Worm (Caenorhabditis elegans) whole organism, L3 larva: ENCODE results near the gene pqn-15.

Experiments used
- ceh-82 ChIP-seq: fragments of 150-350 bp; optimal IDR thresholded peaks from 2 replicates; lab custom pipeline; 2014; ENCODE audit warnings: missing biosample characterization, missing genetic modification characterization
- elt-1 ChIP-seq: fragments of 150-350 bp; optimal IDR thresholded peaks from 2 replicates; lab custom pipeline; 2014; ENCODE audit warnings: missing biosample characterization, missing genetic modification characterization
- nfya-1 ChIP-seq: sonication (generic microtip); optimal IDR thresholded peaks from 2 replicates; lab custom pipeline; 2017; ENCODE audit warnings: missing genetic modification characterization, mild to moderate bottlenecking, missing compliant biosample characterization, antibody characterized with exemption, moderate library complexity; ENCODE audit not compliant: insufficient read depth
- nhr-12 ChIP-seq: fragments of 150-350 bp; optimal IDR thresholded peaks from 2 replicates; lab custom pipeline; 2014; ENCODE audit warnings: missing biosample characterization, missing genetic modification characterization

ce11 chrX:4285669-4286174 lies 21.0 kb downstream of the pqn-15 start, which contains the start of gene cka-2:
- TF ChIP-seq nfya-1 (tag; lab: Kevin White, UChicago) (peak; percentile 39), elt-1 (no peak), nhr-12 (tag; lab: Kevin White, UChicago) (no peak), ceh-82 (tag; lab: Kevin White, UChicago) (no peak)
